Worm (Caenorhabditis elegans): ENCODE measurements around the gene cyn-17.

The cyn-17 gene

ce11 chrV:5769999-5770398 is 29.5 kb upstream of the cyn-17 start:
- TF ChIP-seq nhr-23 (tag; optimal IDR thresholded peaks at IDR 0.05) = peak; percentile 14
- TF ChIP-seq fkh-2 (tag; optimal IDR thresholded peaks at IDR 0.05) = no peak

- TF ChIP-seq nhr-23 (tag; optimal IDR thresholded peaks at IDR 0.05) = peak; percentile 27
- TF ChIP-seq lin-15B (tag; optimal IDR thresholded peaks at IDR 0.05) = no peak
- TF ChIP-seq pqm-1 (tag; optimal IDR thresholded peaks at IDR 0.05) = no peak
- no peak for TF ChIP-seq ZK546.5 (tag; optimal IDR thresholded peaks at IDR 0.05)
- TF ChIP-seq ama-1 (optimal IDR thresholded peaks at IDR 0.05) = peak; percentile 26
Observed at ce11 chrV:5771627-5772026, 27.8 kb upstream of the cyn-17 start, which contains the start of gene F44E7.3. Gene F44E7.3 (plus strand): TSS chrV:5771945.

ce11 chrV:5772503-5772902 is 27.0 kb upstream of the cyn-17 start:
- TF ChIP-seq ztf-11 (tag; optimal IDR thresholded peaks at IDR 0.05) (no peak), lsy-12 (tag; optimal IDR thresholded peaks at IDR 0.05) (no peak), ceh-28 (tag; optimal IDR thresholded peaks at IDR 0.05) (no peak)

- TF ChIP-seq R02D3.7 (tag; optimal IDR thresholded peaks at IDR 0.05) (no peak), ceh-9 (tag; optimal IDR thresholded peaks at IDR 0.05) (no peak), eor-1 (tag; optimal IDR thresholded peaks at IDR 0.05) (no peak), elt-1 (tag; optimal IDR thresholded peaks at IDR 0.05) (no peak), unc-39 (tag; optimal IDR thresholded peaks at IDR 0.05) (no peak), tbx-2 (tag; optimal IDR thresholded peaks at IDR 0.05) (no peak), nhr-43 (tag; optimal IDR thresholded peaks at IDR 0.05; ENCODE audit: poor library complexity, severe bottlenecking) (no peak)
Observed at ce11 chrV:5774137-5774536, 25.3 kb upstream of the cyn-17 start.

ce11 chrV:5776941-5777340 is 22.5 kb upstream of the cyn-17 start, which contains the start of gene F44E7.4:
Gene F44E7.4 (minus strand): TSS chrV:5776953.
- TF ChIP-seq ceh-28 (tag; optimal IDR thresholded peaks at IDR 0.05) = peak; percentile 26
- peak; percentile 76 for TF ChIP-seq lin-15B (tag; optimal IDR thresholded peaks at IDR 0.05)
- TF ChIP-seq elt-2 (tag; optimal IDR thresholded peaks at IDR 0.05) = peak; percentile 21
- TF ChIP-seq lin-39 (tag; optimal IDR thresholded peaks at IDR 0.05) = peak; percentile 47
- TF ChIP-seq nhr-25 (tag; optimal IDR thresholded peaks at IDR 0.05) = peak; percentile 16
- TF ChIP-seq nhr-23 (tag; optimal IDR thresholded peaks at IDR 0.05) = peak; percentile 41
- peak; percentile 20 for TF ChIP-seq snpc-4 (tag; optimal IDR thresholded peaks at IDR 0.05)
- TF ChIP-seq nfya-1 (tag; optimal IDR thresholded peaks at IDR 0.05; ENCODE audit: insufficient read depth) = peak; percentile 58
- peak; percentile 58 for TF ChIP-seq pha-4 (tag; optimal IDR thresholded peaks at IDR 0.05)

- no peak for TF ChIP-seq ceh-16 (tag; optimal IDR thresholded peaks at IDR 0.05)
- TF ChIP-seq fkh-2 (tag; optimal IDR thresholded peaks at IDR 0.05) = no peak
- TF ChIP-seq hmg-11 (tag; optimal IDR thresholded peaks at IDR 0.05) = no peak
- no peak for TF ChIP-seq nhr-25 (tag; optimal IDR thresholded peaks at IDR 0.05)
- no peak for TF ChIP-seq ceh-82 (tag; optimal IDR thresholded peaks at IDR 0.05)
- TF ChIP-seq eor-1 (tag; optimal IDR thresholded peaks at IDR 0.05) = no peak
- TF ChIP-seq unc-39 (tag; optimal IDR thresholded peaks at IDR 0.05) = no peak
- no peak for TF ChIP-seq nhr-67 (tag; optimal IDR thresholded peaks at IDR 0.05)
- no peak for TF ChIP-seq unc-62 (GFP tag; optimal IDR thresholded peaks at IDR 0.05)
- TF ChIP-seq elt-3 (tag; optimal IDR thresholded peaks at IDR 0.05) = no peak
- TF ChIP-seq fkh-10 (GFP tag; optimal IDR thresholded peaks at IDR 0.05) = no peak
- no peak for TF ChIP-seq fos-1 (tag; optimal IDR thresholded peaks at IDR 0.05)
- TF ChIP-seq ceh-28 (tag; optimal IDR thresholded peaks at IDR 0.05) = no peak
- TF ChIP-seq ZK546.5 (tag; optimal IDR thresholded peaks at IDR 0.05) = no peak
Observed at ce11 chrV:5779984-5780383, 19.5 kb upstream of the cyn-17 start.

- TF ChIP-seq ama-1 (optimal IDR thresholded peaks at IDR 0.05) = peak; percentile 12
- no peak for TF ChIP-seq nhr-28 (tag; optimal IDR thresholded peaks at IDR 0.05)
- TF ChIP-seq ceh-9 (tag; optimal IDR thresholded peaks at IDR 0.05) = no peak
- peak; percentile 5 for TF ChIP-seq nhr-43 (tag; optimal IDR thresholded peaks at IDR 0.05; ENCODE audit: poor library complexity, severe bottlenecking)
- no peak for TF ChIP-seq sea-2 (GFP tag; optimal IDR thresholded peaks at IDR 0.05)
- no peak for TF ChIP-seq ceh-82 (tag; optimal IDR thresholded peaks at IDR 0.05)
- no peak for TF ChIP-seq nhr-77 (tag; optimal IDR thresholded peaks at IDR 0.05)
- TF ChIP-seq snpc-4 (tag; optimal IDR thresholded peaks at IDR 0.05) = peak; percentile 34
- TF ChIP-seq fkh-10 (GFP tag; optimal IDR thresholded peaks at IDR 0.05) = no peak
- peak; percentile 71 for TF ChIP-seq pha-4 (tag; optimal IDR thresholded peaks at IDR 0.05)
- no peak for TF ChIP-seq nhr-12 (tag; optimal IDR thresholded peaks at IDR 0.05)
- no peak for TF ChIP-seq ceh-16 (tag; optimal IDR thresholded peaks at IDR 0.05)
- no peak for TF ChIP-seq ceh-28 (tag; optimal IDR thresholded peaks at IDR 0.05)
- peak; percentile 15 for TF ChIP-seq R02D3.7 (tag; optimal IDR thresholded peaks at IDR 0.05)
- TF ChIP-seq unc-62 (GFP tag; optimal IDR thresholded peaks at IDR 0.05) = no peak
- peak; percentile 47 for TF ChIP-seq lin-15B (tag; optimal IDR thresholded peaks at IDR 0.05)
- TF ChIP-seq tbx-2 (tag; optimal IDR thresholded peaks at IDR 0.05) = no peak
- TF ChIP-seq ztf-11 (tag; optimal IDR thresholded peaks at IDR 0.05) = no peak
- TF ChIP-seq nhr-237 (tag; optimal IDR thresholded peaks at IDR 0.05) = no peak
- TF ChIP-seq fkh-2 (tag; optimal IDR thresholded peaks at IDR 0.05) = no peak
- no peak for TF ChIP-seq fos-1 (tag; optimal IDR thresholded peaks at IDR 0.05)
- no peak for TF ChIP-seq egl-27 (tag; optimal IDR thresholded peaks at IDR 0.05)
- TF ChIP-seq zag-1 (tag; optimal IDR thresholded peaks at IDR 0.05) = no peak
- TF ChIP-seq lsy-12 (tag; optimal IDR thresholded peaks at IDR 0.05) = no peak
- TF ChIP-seq elt-2 (tag; optimal IDR thresholded peaks at IDR 0.05) = peak; percentile 86
- TF ChIP-seq nhr-25 (tag; optimal IDR thresholded peaks at IDR 0.05) = peak; percentile 71
- no peak for TF ChIP-seq ZK546.5 (tag; optimal IDR thresholded peaks at IDR 0.05)
Observed at ce11 chrV:5780713-5781360, 18.6 kb upstream of the cyn-17 start, which contains the start of gene F44E7.5. Gene F44E7.5 (minus strand): TSS chrV:5780922.
